Worm (Caenorhabditis elegans): ENCODE measurements around the gene snu-13.

- TF ChIP-seq dpl-1 (GFP tag; optimal IDR thresholded peaks at IDR 0.05), result no peak
- no peak for TF ChIP-seq nhr-179 (tag; optimal IDR thresholded peaks at IDR 0.05)
- no peak for TF ChIP-seq xnd-1 (tag; optimal IDR thresholded peaks at IDR 0.05)
- no peak for TF ChIP-seq Y79H2A.3 (GFP tag; conservative IDR thresholded peaks at IDR 0.05)
- no peak for TF ChIP-seq nfya-2 (GFP tag; IDR thresholded peaks at IDR 0.05)
- no peak for TF ChIP-seq Y67H2A.10 (GFP tag; conservative IDR thresholded peaks at IDR 0.05)
These were observed 31.3 kb downstream of the snu-13 start for ce11 chrII:10627086-10627485.

Data from whole organism, young adult.